Worm (Caenorhabditis elegans): ENCODE measurements around the gene cgt-1.

DNA sequence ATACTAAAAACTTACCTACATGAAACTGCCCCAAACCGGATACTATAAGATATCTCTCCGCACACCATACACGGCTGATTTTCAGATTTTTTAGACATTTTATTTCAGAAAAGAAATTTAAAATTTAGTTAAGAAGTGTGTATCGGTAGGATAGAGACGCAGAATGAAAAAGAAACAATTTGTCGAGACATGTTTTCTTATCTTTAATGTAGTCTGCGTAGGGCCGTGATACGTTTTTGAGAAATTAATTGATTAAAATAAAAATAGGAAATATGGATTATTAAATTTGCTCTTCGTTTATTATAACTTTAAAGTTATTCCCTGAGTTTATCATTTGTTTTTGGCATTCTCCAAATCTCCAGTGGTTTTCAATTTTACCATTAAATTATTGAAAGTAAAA lies 35.7 kb upstream of the cgt-1 start, which contains the start of gene nhr-108:
- no peak for TF ChIP-seq him-1 (tag; optimal IDR thresholded peaks at IDR 0.05)
- no peak for TF ChIP-seq W03F9.2 (tag; optimal IDR thresholded peaks at IDR 0.05)
- no peak for TF ChIP-seq dao-5 (tag; optimal IDR thresholded peaks at IDR 0.05)
